Fruit fly (Drosophila melanogaster) whole organism, embryonic: ENCODE measurements around the gene CG34269.

Experiments used
- Antp ChIP-seq: fragments of 200-800 bp; sonication (Bioruptor generic); optimal IDR thresholded peaks from 3 replicates; lab custom pipeline; 2016; ENCODE audit warnings: missing biosample characterization, missing genetic modification characterization
- Atf3 ChIP-seq: fragments of 200-800 bp; sonication (Bioruptor generic); optimal IDR thresholded peaks from 3 replicates; lab custom pipeline; 2016; ENCODE audit warnings: missing biosample characterization, missing genetic modification characterization
- CG10321 ChIP-seq: fragments of 200-800 bp; sonication (Bioruptor generic); IDR thresholded peaks from 2 replicates; pipeline ENCODE4 v1.3.6; 2022; ENCODE audit warnings: missing biosample characterization, missing genetic modification characterization
- CG10366 ChIP-seq: fragments of 200-800 bp; sonication (Bioruptor generic); IDR thresholded peaks from 2 replicates; pipeline ENCODE4 v1.3.6; 2022; ENCODE audit warnings: missing biosample characterization, missing genetic modification characterization
- CG10543 ChIP-seq: fragments of 200-800 bp; sonication (Bioruptor generic); optimal IDR thresholded peaks from 3 replicates; lab custom pipeline; 2017; ENCODE audit warnings: missing biosample characterization, mild to moderate bottlenecking, missing genetic modification characterization, moderate library complexity
- CG11723 ChIP-seq: fragments of 200-800 bp; sonication (Bioruptor generic); optimal IDR thresholded peaks from 2 replicates; lab custom pipeline; 2017; ENCODE audit warnings: missing biosample characterization, mild to moderate bottlenecking, missing genetic modification characterization
- CG13287 ChIP-seq: fragments of 200-800 bp; sonication (Bioruptor generic); IDR thresholded peaks from 2 replicates; pipeline ENCODE4 v1.3.6; 2022; ENCODE audit warnings: missing biosample characterization, missing genetic modification characterization; ENCODE audit not compliant: partially characterized antibody
- CG13775 ChIP-seq: fragments of 200-800 bp; sonication (Bioruptor generic); optimal IDR thresholded peaks from 3 replicates; lab custom pipeline; 2017; ENCODE audit warnings: missing biosample characterization, mild to moderate bottlenecking, missing genetic modification characterization
- CG14860 ChIP-seq: fragments of 200-800 bp; sonication (Bioruptor generic); IDR thresholded peaks from 3 replicates; pipeline ENCODE4 v1.3.6; 2022; ENCODE audit warnings: missing biosample characterization, missing genetic modification characterization; ENCODE audit not compliant: partially characterized antibody
- CG14965 ChIP-seq: fragments of 200-800 bp; sonication (Bioruptor generic); optimal IDR thresholded peaks from 2 replicates; lab custom pipeline; 2016; ENCODE audit warnings: missing biosample characterization, missing genetic modification characterization, borderline replicate concordance
- CG1603 ChIP-seq: fragments of 200-800 bp; sonication (Bioruptor generic); optimal IDR thresholded peaks from 2 replicates; lab custom pipeline; 2019; ENCODE audit warnings: missing biosample characterization, mild to moderate bottlenecking, missing genetic modification characterization, moderate library complexity
- CG1647 ChIP-seq: fragments of 200-800 bp; sonication (Bioruptor generic); optimal IDR thresholded peaks from 3 replicates; lab custom pipeline; 2016; ENCODE audit warnings: missing biosample characterization, missing genetic modification characterization
- CG17612 ChIP-seq: fragments of 200-800 bp; sonication (Bioruptor generic); IDR thresholded peaks from 2 replicates; pipeline ENCODE4 v1.3.6; 2022; ENCODE audit warnings: missing biosample characterization, missing genetic modification characterization
- CG18764 ChIP-seq: fragments of 200-800 bp; sonication (Bioruptor generic); optimal IDR thresholded peaks from 3 replicates; lab custom pipeline; 2016; ENCODE audit warnings: missing biosample characterization, missing genetic modification characterization
- CG2120 ChIP-seq: fragments of 200-800 bp; sonication (Bioruptor generic); optimal IDR thresholded peaks from 3 replicates; lab custom pipeline; 2016; ENCODE audit warnings: missing biosample characterization, missing genetic modification characterization
- CG2199 ChIP-seq: fragments of 200-800 bp; sonication (Bioruptor generic); IDR thresholded peaks from 3 replicates; pipeline ENCODE4 v1.3.6; 2022; ENCODE audit warnings: missing biosample characterization, missing genetic modification characterization
- CG2202 ChIP-seq: fragments of 200-800 bp; sonication (Bioruptor generic); optimal IDR thresholded peaks from 2 replicates; lab custom pipeline; 2018; ENCODE audit warnings: missing biosample characterization, mild to moderate bottlenecking, missing genetic modification characterization
- CG30403 ChIP-seq: fragments of 200-800 bp; sonication (Bioruptor generic); optimal IDR thresholded peaks from 3 replicates; lab custom pipeline; 2016; ENCODE audit warnings: missing biosample characterization, missing genetic modification characterization
- CG3847 ChIP-seq: fragments of 200-800 bp; sonication (Bioruptor generic); IDR thresholded peaks from 2 replicates; pipeline ENCODE4 v1.3.6; 2022; ENCODE audit warnings: missing biosample characterization, missing genetic modification characterization
- CG6854 ChIP-seq: fragments of 200-800 bp; sonication (Bioruptor generic); optimal IDR thresholded peaks from 3 replicates; lab custom pipeline; 2017; ENCODE audit warnings: missing biosample characterization, mild to moderate bottlenecking, missing genetic modification characterization
- CG7271 ChIP-seq: fragments of 200-800 bp; sonication (Bioruptor generic); optimal IDR thresholded peaks from 2 replicates; lab custom pipeline; 2018; ENCODE audit warnings: missing biosample characterization, mild to moderate bottlenecking, missing genetic modification characterization, moderate library complexity
- CG7372 ChIP-seq: fragments of 200-800 bp; sonication (Bioruptor generic); IDR thresholded peaks from 2 replicates; pipeline ENCODE4 v1.3.6; 2022; ENCODE audit warnings: missing biosample characterization, missing genetic modification characterization
- CG7987 ChIP-seq: fragments of 200-800 bp; sonication (Bioruptor generic); optimal IDR thresholded peaks from 2 replicates; lab custom pipeline; 2018; ENCODE audit warnings: missing biosample characterization, mild to moderate bottlenecking, missing genetic modification characterization, moderate library complexity
- CG8089 ChIP-seq: fragments of 200-800 bp; sonication (Bioruptor generic); optimal IDR thresholded peaks from 3 replicates; lab custom pipeline; 2016; ENCODE audit warnings: missing biosample characterization, missing genetic modification characterization
- CG8924 ChIP-seq: fragments of 200-800 bp; optimal IDR thresholded peaks from 3 replicates; lab custom pipeline; 2019; ENCODE audit warnings: missing biosample characterization, mild to moderate bottlenecking, missing genetic modification characterization, moderate library complexity
- CTCF ChIP-seq: fragments of 200-800 bp; sonication (Bioruptor generic); optimal IDR thresholded peaks from 2 replicates; lab custom pipeline; 2017; ENCODE audit warnings: missing biosample characterization, mild to moderate bottlenecking, missing genetic modification characterization, moderate library complexity
- Dbx ChIP-seq: fragments of 200-800 bp; sonication (Bioruptor generic); IDR thresholded peaks from 3 replicates; pipeline ENCODE4 v1.3.6; 2022; ENCODE audit warnings: missing biosample characterization, missing genetic modification characterization
- Ets65A ChIP-seq: fragments of 200-800 bp; sonication (Bioruptor generic); peaks from one replicate; lab custom pipeline; 2016; ENCODE audit warnings: missing biosample characterization, missing genetic modification characterization
- H2.0 ChIP-seq: fragments of 200-800 bp; sonication (Bioruptor generic); IDR thresholded peaks from 2 replicates; pipeline ENCODE4 v1.3.6; 2022; ENCODE audit warnings: missing biosample characterization, missing genetic modification characterization
- HLH3B ChIP-seq: fragments of 200-800 bp; sonication (Bioruptor generic); IDR thresholded peaks from 2 replicates; pipeline ENCODE4 v1.3.6; 2022; ENCODE audit warnings: missing biosample characterization, missing genetic modification characterization
- Hr3 ChIP-seq: fragments of 200-800 bp; sonication (Bioruptor generic); optimal IDR thresholded peaks from 3 replicates; lab custom pipeline; 2016; ENCODE audit warnings: missing biosample characterization, missing genetic modification characterization
- Hr78 ChIP-seq, 2 experiments: fragments of 200-800 bp in 1 of 2; fragments of >200 bp in 1 of 2; sonication (Bioruptor generic) in 1 of 2; optimal IDR thresholded peaks; 2 replicates each; lab custom pipeline; 2017 to 2019; ENCODE audit warnings: missing biosample characterization in 2 of 2, missing genetic modification characterization in 2 of 2, mild to moderate bottlenecking in 1 of 2, moderate library complexity in 1 of 2
- Lhr ChIP-seq: fragments of 200-800 bp; sonication (Bioruptor generic); optimal IDR thresholded peaks from 3 replicates; lab custom pipeline; 2017; ENCODE audit warnings: mild to moderate bottlenecking, missing biosample characterization, missing genetic modification reagents, missing genetic modification characterization
- Lpt ChIP-seq: fragments of >200 bp; optimal IDR thresholded peaks from 2 replicates; lab custom pipeline; 2018; ENCODE audit warnings: missing biosample characterization, missing genetic modification characterization
- Trl ChIP-seq, 3 experiments: fragments of >200 bp in 2 of 3; fragments of 200-800 bp in 1 of 3; sonication (Bioruptor generic) in 1 of 3; optimal IDR thresholded peaks; 2 replicates in 1 of 3; 3 replicates in 2 of 3; lab custom pipeline; 2016 to 2017; ENCODE audit warnings: missing biosample characterization in 1 of 3, missing genetic modification characterization in 1 of 3
- Vsx1 ChIP-seq: fragments of 200-800 bp; sonication (Bioruptor generic); optimal IDR thresholded peaks from 2 replicates; lab custom pipeline; 2017; ENCODE audit warnings: missing biosample characterization, mild to moderate bottlenecking, missing genetic modification characterization, missing genetic modification reagents
- amos ChIP-seq: fragments of 200-800 bp; sonication (Bioruptor generic); IDR thresholded peaks from 2 replicates; pipeline ENCODE4 v1.3.6; 2022; ENCODE audit warnings: missing biosample characterization, missing genetic modification characterization; ENCODE audit not compliant: partially characterized antibody
- ap ChIP-seq: fragments of 200-800 bp; sonication (Bioruptor generic); IDR thresholded peaks from 2 replicates; pipeline ENCODE4 v1.3.6; 2022; ENCODE audit warnings: missing biosample characterization, missing genetic modification characterization
- crp ChIP-seq, 2 experiments: fragments of 200-800 bp; sonication (Bioruptor generic); optimal IDR thresholded peaks; 2 replicates in 1 of 2; 3 replicates in 1 of 2; lab custom pipeline; 2017; ENCODE audit warnings: missing biosample characterization in 2 of 2, missing genetic modification characterization in 2 of 2, mild to moderate bottlenecking in 1 of 2, moderate library complexity in 1 of 2
- fd3F ChIP-seq: fragments of 200-800 bp; sonication (Bioruptor generic); optimal IDR thresholded peaks from 2 replicates; lab custom pipeline; 2018; ENCODE audit warnings: missing biosample characterization, mild to moderate bottlenecking, missing genetic modification characterization, moderate library complexity
- gcm ChIP-seq: fragments of 200-800 bp; sonication (Bioruptor generic); optimal IDR thresholded peaks from 2 replicates; lab custom pipeline; 2019; ENCODE audit warnings: missing biosample characterization, mild to moderate bottlenecking, missing genetic modification characterization, moderate library complexity
- pb ChIP-seq: fragments of 200-800 bp; sonication (Bioruptor generic); optimal IDR thresholded peaks from 3 replicates; lab custom pipeline; 2016; ENCODE audit warnings: missing biosample characterization, missing genetic modification characterization
- salm ChIP-seq: fragments of 200-800 bp; sonication (Bioruptor generic); optimal IDR thresholded peaks from 2 replicates; lab custom pipeline; 2018; ENCODE audit warnings: missing biosample characterization, mild to moderate bottlenecking, missing genetic modification characterization
- sens-2 ChIP-seq: fragments of 200-800 bp; sonication (Bioruptor generic); IDR thresholded peaks from 2 replicates; pipeline ENCODE4 v1.3.6; 2022; ENCODE audit warnings: missing biosample characterization, missing genetic modification characterization
- slbo ChIP-seq: fragments of 200-800 bp; sonication (Bioruptor generic); IDR thresholded peaks from 2 replicates; pipeline ENCODE4 v1.3.6; 2022; ENCODE audit warnings: missing biosample characterization, missing genetic modification characterization
- sr ChIP-seq: fragments of 200-800 bp; sonication (Bioruptor generic); IDR thresholded peaks from 3 replicates; pipeline ENCODE4 v1.3.6; 2022; ENCODE audit warnings: missing biosample characterization, missing genetic modification characterization
- sug ChIP-seq: fragments of 200-800 bp; optimal IDR thresholded peaks from 2 replicates; lab custom pipeline; 2019; ENCODE audit warnings: missing biosample characterization, mild to moderate bottlenecking, missing genetic modification characterization, moderate library complexity
- tll ChIP-seq, 2 experiments: fragments of 200-800 bp in 1 of 2; fragments of >200 bp in 1 of 2; sonication (Bioruptor generic) in 1 of 2; optimal IDR thresholded peaks; 2 replicates each; lab custom pipeline; 2017 to 2019; ENCODE audit warnings: missing biosample characterization in 2 of 2, missing genetic modification characterization in 2 of 2, mild to moderate bottlenecking in 1 of 2, moderate library complexity in 1 of 2
- wdn ChIP-seq: fragments of 200-800 bp; sonication (Bioruptor generic); IDR thresholded peaks from 2 replicates; pipeline ENCODE4 v1.3.6; 2022; ENCODE audit warnings: missing biosample characterization, missing genetic modification characterization
- wek ChIP-seq: fragments of 200-800 bp; sonication (Bioruptor generic); optimal IDR thresholded peaks from 3 replicates; lab custom pipeline; 2018; ENCODE audit warnings: missing biosample characterization, mild to moderate bottlenecking, missing genetic modification characterization, moderate library complexity

CG34269 gene

dm6 chr3L:546819-547441 lies 18.8 kb downstream of the CG34269 start (continued):
- TF ChIP-seq Lhr (GFP tag; lab: Kevin White, UChicago), result no peak
- no peak for TF ChIP-seq CG7271 (tag; lab: Kevin White, UChicago)
- TF ChIP-seq Dbx (GFP tag; lab: Robert Waterston, UW), result peak; percentile 97
- peak; percentile 52 for TF ChIP-seq Vsx1 (GFP tag; lab: Kevin White, UChicago)
- TF ChIP-seq CG6854 (GFP tag; lab: Kevin White, UChicago), result peak; percentile 31
- no peak for TF ChIP-seq sens-2 (GFP tag; lab: Robert Waterston, UW)
- TF ChIP-seq CG3847 (GFP tag; lab: Robert Waterston, UW), result peak; percentile 89
- peak; percentile 56 for TF ChIP-seq CG1603 (tag; lab: Kevin White, UChicago)
- no peak for TF ChIP-seq gcm (GFP tag; lab: Kevin White, UChicago)
- TF ChIP-seq CG2120 (GFP tag; lab: Kevin White, UChicago), result peak; percentile 98
- peak; percentile 65 for TF ChIP-seq CG7987 (GFP tag; lab: Kevin White, UChicago)
- TF ChIP-seq CG14860 (GFP tag; lab: Robert Waterston, UW), result no peak
- TF ChIP-seq CG8089, result peak; percentile 1
- peak; percentile 79 for TF ChIP-seq CG7372 (GFP tag; lab: Robert Waterston, UW)
- no peak for TF ChIP-seq wek
- TF ChIP-seq pb, result peak; percentile 48
- peak; percentile 50; the same call in 1 of the 2 replicates for TF ChIP-seq ap (GFP tag; lab: Robert Waterston, UW)
- no peak for TF ChIP-seq amos (GFP tag; lab: Robert Waterston, UW)
- TF ChIP-seq CG30403 (GFP tag; lab: Kevin White, UChicago), result peak; percentile 82
- peak; percentile 48 for TF ChIP-seq CG11723
- TF ChIP-seq fd3F (GFP tag; lab: Kevin White, UChicago), result peak; percentile 85
- TF ChIP-seq slbo (GFP tag; lab: Robert Waterston, UW), result peak; percentile 97
- TF ChIP-seq Trl (optimal IDR thresholded peaks at IDR 0.05; lab: Kevin White, UChicago), result no peak
- TF ChIP-seq Trl (GFP tag; optimal IDR thresholded peaks at IDR 0.05; lab: Kevin White, UChicago), result peak; percentile 82
- TF ChIP-seq CG13287, result no peak; the same call in 1 of the 2 replicates
- TF ChIP-seq wdn (GFP tag; lab: Robert Waterston, UW), result peak; percentile 89
- peak; percentile 94 for TF ChIP-seq Ets65A (GFP tag; lab: Kevin White, UChicago)
- no peak for TF ChIP-seq crp (GFP tag; optimal IDR thresholded peaks at IDR 0.05; lab: Kevin White, UChicago)
- no peak for TF ChIP-seq CG2202 (tag; lab: Kevin White, UChicago)
- TF ChIP-seq sr (GFP tag; lab: Robert Waterston, UW), result no peak
- peak; percentile 88 for TF ChIP-seq CG17612 (GFP tag; lab: Robert Waterston, UW)
- no peak for TF ChIP-seq Hr78 (GFP tag; optimal IDR thresholded peaks at IDR 0.05; lab: Kevin White, UChicago)
- TF ChIP-seq Hr3, result peak; percentile 15
- peak; percentile 82 for TF ChIP-seq Antp (GFP tag; lab: Kevin White, UChicago)
- no peak for TF ChIP-seq CG10321 (GFP tag; lab: Robert Waterston, UW)
- no peak for TF ChIP-seq CG14965 (GFP tag; lab: Kevin White, UChicago)
- peak; percentile 70 for TF ChIP-seq CG1647 (GFP tag; lab: Kevin White, UChicago)
- peak; percentile 95 for TF ChIP-seq CG10543 (GFP tag; lab: Kevin White, UChicago)
- no peak for TF ChIP-seq CG2199 (GFP tag; lab: Robert Waterston, UW)
- TF ChIP-seq salm (tag; lab: Kevin White, UChicago), result no peak
- peak; percentile 79 for TF ChIP-seq CG10366
- no peak for TF ChIP-seq Atf3 (GFP tag; lab: Kevin White, UChicago)
- TF ChIP-seq CG8924 (tag; lab: Kevin White, UChicago), result peak; percentile 73
- TF ChIP-seq tll (GFP tag; optimal IDR thresholded peaks at IDR 0.05; lab: Kevin White, UChicago), result no peak
- peak; percentile 81 for TF ChIP-seq H2.0 (GFP tag; lab: Robert Waterston, UW)
- no peak for TF ChIP-seq CG18764
- TF ChIP-seq Lpt (GFP tag; lab: Kevin White, UChicago), result no peak
- TF ChIP-seq HLH3B (GFP tag; lab: Robert Waterston, UW), result peak; percentile 46; the same call in 1 of the 2 replicates
- peak; percentile 84 for TF ChIP-seq sug (tag; lab: Kevin White, UChicago)
- TF ChIP-seq CTCF (GFP tag; lab: Kevin White, UChicago), result no peak
- peak; percentile 74 for TF ChIP-seq CG13775 (GFP tag; lab: Kevin White, UChicago)
